Fruit fly (Drosophila melanogaster) whole organism, prepupa: ENCODE measurements around the gene Tcs6.
A peak's percentile ranks its signal among the peaks of the same experiment; 100 is the strongest.

Experiments used
- CG3919 ChIP-seq: fragments of 200-800 bp; sonication (Bioruptor generic); optimal IDR thresholded peaks from 3 replicates; lab custom pipeline; 2016; ENCODE audit warnings: missing biosample characterization, missing genetic modification characterization
- CG6276 ChIP-seq: fragments of 200-800 bp; sonication (Bioruptor generic); optimal IDR thresholded peaks from 2 replicates; lab custom pipeline; 2017; ENCODE audit warnings: missing biosample characterization, mild to moderate bottlenecking, missing genetic modification characterization
- CG6808 ChIP-seq: fragments of 200-800 bp; sonication (Bioruptor generic); optimal IDR thresholded peaks from 3 replicates; lab custom pipeline; 2017; ENCODE audit warnings: missing biosample characterization, missing genetic modification characterization, mild to moderate bottlenecking, moderate library complexity, missing genetic modification reagents
- CG8119 ChIP-seq: fragments of 200-800 bp; sonication (Bioruptor generic); IDR thresholded peaks from 3 replicates; pipeline ENCODE4 v1.3.6; 2022; ENCODE audit warnings: missing biosample characterization, missing genetic modification characterization
- CG8632 ChIP-seq: fragments of 200-800 bp; sonication (Bioruptor generic); optimal IDR thresholded peaks from 3 replicates; lab custom pipeline; 2016; ENCODE audit warnings: missing biosample characterization, missing genetic modification characterization
- Hr39 ChIP-seq: fragments of 200-800 bp; sonication (Bioruptor generic); optimal IDR thresholded peaks from 2 replicates; lab custom pipeline; 2016; ENCODE audit warnings: missing biosample characterization, missing genetic modification characterization
- fkh ChIP-seq: fragments of 200-800 bp; sonication (Bioruptor generic); optimal IDR thresholded peaks from 3 replicates; lab custom pipeline; 2017; ENCODE audit warnings: missing biosample characterization, mild to moderate bottlenecking, missing genetic modification characterization, moderate library complexity
- lz ChIP-seq: fragments of 200-800 bp; sonication (Bioruptor generic); optimal IDR thresholded peaks from 3 replicates; lab custom pipeline; 2016; ENCODE audit warnings: missing biosample characterization, missing genetic modification characterization
- pdm3 ChIP-seq: fragments of 200-800 bp; sonication (Bioruptor generic); optimal IDR thresholded peaks from 3 replicates; lab custom pipeline; 2016; ENCODE audit warnings: missing biosample characterization, missing genetic modification characterization
- topi ChIP-seq: fragments of 200-800 bp; sonication (Bioruptor generic); optimal IDR thresholded peaks from 3 replicates; lab custom pipeline; 2016; ENCODE audit warnings: missing biosample characterization, missing genetic modification characterization

dm6 chr3R:26017771-26018731 lies 40.0 kb downstream of the Tcs6 start:
- peak; percentile 25 for TF ChIP-seq Hr39 (GFP tag; lab: Kevin White, UChicago)
- peak; percentile 94 for TF ChIP-seq CG8632 (GFP tag; lab: Kevin White, UChicago)
- peak; percentile 91 for TF ChIP-seq CG3919 (GFP tag; lab: Kevin White, UChicago)
- peak; percentile 69 for TF ChIP-seq pdm3 (GFP tag; lab: Kevin White, UChicago)
- peak; percentile 90 for TF ChIP-seq CG8119 (GFP tag; lab: Robert Waterston, UW)
- TF ChIP-seq lz (GFP tag; lab: Kevin White, UChicago), result peak; percentile 72
- TF ChIP-seq topi (GFP tag; lab: Kevin White, UChicago), result peak; percentile 84
- peak; percentile 96 for TF ChIP-seq CG6808
- TF ChIP-seq CG6276 (GFP tag; lab: Kevin White, UChicago), result peak; percentile 75
- TF ChIP-seq fkh (GFP tag; lab: Kevin White, UChicago), result peak; percentile 63
